Worm (Caenorhabditis elegans) whole organism, late embryonic: ENCODE results near the gene F08D12.15.

Experiments used
- eyg-1 ChIP-seq: sonication (generic microtip); optimal IDR thresholded peaks from 2 replicates; lab custom pipeline; 2016; ENCODE audit warnings: missing genotype, missing genetic modification characterization, missing compliant biosample characterization
- fkh-10 ChIP-seq: fragments of 150-350 bp; optimal IDR thresholded peaks from 2 replicates; lab custom pipeline; 2014; ENCODE audit warnings: missing biosample characterization, missing genetic modification reagents, missing genetic modification characterization
- hlh-30 ChIP-seq: sonication (generic microtip); optimal IDR thresholded peaks from 2 replicates; lab custom pipeline; 2017; ENCODE audit warnings: antibody characterized with exemption, missing genetic modification characterization, missing compliant biosample characterization; ENCODE audit not compliant: insufficient read depth
- lin-11 ChIP-seq: fragments of 200-800 bp; sonication (Bioruptor generic); optimal IDR thresholded peaks from 2 replicates; lab custom pipeline; 2018; ENCODE audit warnings: mild to moderate bottlenecking, missing genetic modification characterization, missing compliant biosample characterization
- madf-2 ChIP-seq: sonication (generic microtip); optimal IDR thresholded peaks from 2 replicates; lab custom pipeline; 2017; ENCODE audit warnings: missing genetic modification characterization, missing compliant biosample characterization
- nhr-11 ChIP-seq: fragments of 150-350 bp; optimal IDR thresholded peaks from 2 replicates; lab custom pipeline; 2014; ENCODE audit warnings: missing biosample characterization, missing genetic modification characterization
- npax-4 ChIP-seq: sonication (generic microtip); optimal IDR thresholded peaks from 2 replicates; lab custom pipeline; 2016; ENCODE audit warnings: missing genetic modification characterization, missing compliant biosample characterization
- pha-2 ChIP-seq: sonication (generic microtip); optimal IDR thresholded peaks from 2 replicates; lab custom pipeline; 2017; ENCODE audit warnings: mild to moderate bottlenecking, missing genetic modification characterization, missing compliant biosample characterization
- rnt-1 ChIP-seq: sonication (generic microtip); optimal IDR thresholded peaks from 2 replicates; lab custom pipeline; 2016; ENCODE audit warnings: missing genetic modification characterization, missing compliant biosample characterization
- syd-9 ChIP-seq: sonication (generic microtip); optimal IDR thresholded peaks from 2 replicates; lab custom pipeline; 2016; ENCODE audit warnings: mild to moderate bottlenecking, missing genetic modification characterization, moderate library complexity, missing compliant biosample characterization
- tbx-2 ChIP-seq: sonication (generic microtip); optimal IDR thresholded peaks from 2 replicates; lab custom pipeline; 2016; ENCODE audit warnings: missing genetic modification characterization, missing compliant biosample characterization

- TF ChIP-seq fkh-10 (GFP tag; lab: Kevin White, UChicago), result no peak
- no peak for TF ChIP-seq madf-2 (tag; lab: Kevin White, UChicago)
- TF ChIP-seq nhr-11 (tag; lab: Kevin White, UChicago), result no peak
- no peak for TF ChIP-seq npax-4 (tag; lab: Kevin White, UChicago)
- TF ChIP-seq eyg-1 (tag; lab: Kevin White, UChicago), result no peak
- no peak for TF ChIP-seq rnt-1 (tag; lab: Kevin White, UChicago)
- TF ChIP-seq tbx-2 (tag; lab: Kevin White, UChicago), result no peak
- TF ChIP-seq hlh-30 (tag; lab: Kevin White, UChicago), result no peak
- TF ChIP-seq lin-11, result no peak
- TF ChIP-seq syd-9, result no peak
- no peak for TF ChIP-seq pha-2 (tag; lab: Kevin White, UChicago)
Measured at ce11 chrII:2816676-2817075, 50.2 kb downstream of the F08D12.15 start, which contains the start of gene set-13.
